Fruit fly (Drosophila melanogaster) whole organism, prepupa: ENCODE measurements around the gene CG44227.

Experiments used
- Blimp-1 ChIP-seq: fragments of 200-800 bp; sonication (Bioruptor generic); optimal IDR thresholded peaks from 3 replicates; lab custom pipeline; 2017; ENCODE audit warnings: missing biosample characterization, missing genetic modification characterization, mild to moderate bottlenecking, moderate library complexity, missing genetic modification reagents
- CG10631 ChIP-seq: fragments of 200-800 bp; sonication (Bioruptor generic); optimal IDR thresholded peaks from 2 replicates; lab custom pipeline; 2016; ENCODE audit warnings: missing biosample characterization, missing genetic modification characterization
- CG10669 ChIP-seq: fragments of 200-800 bp; sonication (Bioruptor generic); optimal IDR thresholded peaks from 3 replicates; lab custom pipeline; 2018; ENCODE audit warnings: missing biosample characterization, mild to moderate bottlenecking, missing genetic modification characterization, moderate library complexity
- CG11294 ChIP-seq: fragments of 200-800 bp; sonication (Bioruptor generic); IDR thresholded peaks from 2 replicates; pipeline ENCODE4 v1.3.6; 2022; ENCODE audit warnings: missing biosample characterization, missing genetic modification characterization
- CG11762 ChIP-seq: fragments of 200-800 bp; sonication (Bioruptor generic); optimal IDR thresholded peaks from 3 replicates; lab custom pipeline; 2016; ENCODE audit warnings: missing biosample characterization, missing genetic modification characterization; ENCODE audit not compliant: insufficient read depth
- CG11902 ChIP-seq: fragments of 200-800 bp; sonication (Bioruptor generic); optimal IDR thresholded peaks from 3 replicates; lab custom pipeline; 2016; ENCODE audit warnings: missing biosample characterization, missing genetic modification characterization
- CG15336 ChIP-seq: fragments of 200-800 bp; sonication (Bioruptor generic); IDR thresholded peaks from 2 replicates; pipeline ENCODE4 v1.3.6; 2022; ENCODE audit warnings: missing biosample characterization, missing genetic modification characterization
- CG1621 ChIP-seq: fragments of 200-800 bp; sonication (Bioruptor generic); optimal IDR thresholded peaks from 3 replicates; lab custom pipeline; 2018; ENCODE audit warnings: missing biosample characterization, mild to moderate bottlenecking, missing genetic modification characterization
- CG16779 ChIP-seq: fragments of 200-800 bp; sonication (Bioruptor generic); optimal IDR thresholded peaks from 3 replicates; lab custom pipeline; 2017; ENCODE audit warnings: missing biosample characterization, mild to moderate bottlenecking, missing genetic modification characterization
- CG3032 ChIP-seq: fragments of 200-800 bp; optimal IDR thresholded peaks from 2 replicates; lab custom pipeline; 2019; ENCODE audit warnings: missing biosample characterization, mild to moderate bottlenecking, missing genetic modification characterization, moderate library complexity
- CG31627 ChIP-seq: fragments of 200-800 bp; sonication (Bioruptor generic); optimal IDR thresholded peaks from 3 replicates; lab custom pipeline; 2016; ENCODE audit warnings: missing biosample characterization, missing genetic modification characterization
- CG3919 ChIP-seq: fragments of 200-800 bp; sonication (Bioruptor generic); optimal IDR thresholded peaks from 3 replicates; lab custom pipeline; 2016; ENCODE audit warnings: missing biosample characterization, missing genetic modification characterization
- CG4318 ChIP-seq: fragments of 200-800 bp; sonication (Bioruptor generic); optimal IDR thresholded peaks from 3 replicates; lab custom pipeline; 2017; ENCODE audit warnings: missing biosample characterization, mild to moderate bottlenecking, missing genetic modification characterization
- CG6163 ChIP-seq: fragments of 200-800 bp; sonication (Bioruptor generic); IDR thresholded peaks from 3 replicates; pipeline ENCODE4 v1.3.6; 2022; ENCODE audit warnings: missing biosample characterization, missing genetic modification characterization
- CG6276 ChIP-seq: fragments of 200-800 bp; sonication (Bioruptor generic); optimal IDR thresholded peaks from 2 replicates; lab custom pipeline; 2017; ENCODE audit warnings: missing biosample characterization, mild to moderate bottlenecking, missing genetic modification characterization
- CG6792 ChIP-seq: fragments of 200-800 bp; sonication (Bioruptor generic); optimal IDR thresholded peaks from 3 replicates; lab custom pipeline; 2016; ENCODE audit warnings: missing biosample characterization, missing genetic modification characterization
- CG6854 ChIP-seq: fragments of 200-800 bp; sonication (Bioruptor generic); optimal IDR thresholded peaks from 2 replicates; lab custom pipeline; 2017; ENCODE audit warnings: missing biosample characterization, mild to moderate bottlenecking, missing genetic modification characterization
- CG7368 ChIP-seq: fragments of 200-800 bp; sonication (Bioruptor generic); optimal IDR thresholded peaks from 3 replicates; lab custom pipeline; 2016; ENCODE audit warnings: missing biosample characterization, missing genetic modification characterization
- CG8119 ChIP-seq: fragments of 200-800 bp; sonication (Bioruptor generic); IDR thresholded peaks from 3 replicates; pipeline ENCODE4 v1.3.6; 2022; ENCODE audit warnings: missing biosample characterization, missing genetic modification characterization
- CG8319 ChIP-seq: fragments of 200-800 bp; sonication (Bioruptor generic); optimal IDR thresholded peaks from 3 replicates; lab custom pipeline; 2016; ENCODE audit warnings: missing biosample characterization, missing genetic modification characterization
- CG8632 ChIP-seq: fragments of 200-800 bp; sonication (Bioruptor generic); optimal IDR thresholded peaks from 3 replicates; lab custom pipeline; 2016; ENCODE audit warnings: missing biosample characterization, missing genetic modification characterization
- CG9139 ChIP-seq: fragments of 200-800 bp; sonication (Bioruptor generic); optimal IDR thresholded peaks from 3 replicates; lab custom pipeline; 2017; ENCODE audit warnings: missing biosample characterization, mild to moderate bottlenecking, missing genetic modification characterization
- Eip75B ChIP-seq: fragments of 200-800 bp; sonication (Bioruptor generic); optimal IDR thresholded peaks from 3 replicates; lab custom pipeline; 2016; ENCODE audit warnings: missing biosample characterization, missing genetic modification characterization
- Eip78C ChIP-seq: fragments of 200-800 bp; sonication (Bioruptor generic); peaks from one replicate; lab custom pipeline; 2016; ENCODE audit warnings: missing biosample characterization, missing genetic modification characterization
- Eip93F ChIP-seq: fragments of 200-800 bp; sonication (Bioruptor generic); optimal IDR thresholded peaks from 2 replicates; lab custom pipeline; 2016; ENCODE audit warnings: missing biosample characterization, mild to moderate bottlenecking, missing genetic modification characterization
- Ets21C ChIP-seq: fragments of 200-800 bp; sonication (Bioruptor generic); optimal IDR thresholded peaks from 3 replicates; lab custom pipeline; 2016; ENCODE audit warnings: missing biosample characterization, missing genetic modification characterization
- Ets96B ChIP-seq: fragments of 200-800 bp; optimal IDR thresholded peaks from 2 replicates; lab custom pipeline; 2019; ENCODE audit warnings: missing biosample characterization, mild to moderate bottlenecking, missing genetic modification characterization, moderate library complexity
- Gug ChIP-seq: fragments of 200-800 bp; sonication (Bioruptor generic); IDR thresholded peaks from 2 replicates; pipeline ENCODE4 v1.3.6; 2022; ENCODE audit warnings: missing biosample characterization, missing genetic modification characterization
- Hr38 ChIP-seq: sonication (Bioruptor generic); optimal IDR thresholded peaks from 2 replicates; lab custom pipeline; 2016; ENCODE audit warnings: missing biosample characterization, missing genetic modification characterization
- Lpt ChIP-seq: fragments of 200-800 bp; sonication (Bioruptor generic); optimal IDR thresholded peaks from 3 replicates; lab custom pipeline; 2016; ENCODE audit warnings: missing biosample characterization, missing genetic modification characterization
- Met ChIP-seq: fragments of 200-800 bp; sonication (Bioruptor generic); optimal IDR thresholded peaks from 3 replicates; lab custom pipeline; 2016; ENCODE audit warnings: missing biosample characterization, missing genetic modification characterization
- Sox102F ChIP-seq: fragments of 200-800 bp; sonication (Bioruptor generic); optimal IDR thresholded peaks from 2 replicates; lab custom pipeline; 2016; ENCODE audit warnings: missing biosample characterization, mild to moderate bottlenecking, missing genetic modification characterization
- Sox14 ChIP-seq: fragments of 200-800 bp; sonication (Bioruptor generic); optimal IDR thresholded peaks from 3 replicates; lab custom pipeline; 2016; ENCODE audit warnings: missing biosample characterization, missing genetic modification characterization
- Sox15 ChIP-seq: fragments of 200-800 bp; sonication (Bioruptor generic); optimal IDR thresholded peaks from 3 replicates; lab custom pipeline; 2016; ENCODE audit warnings: missing biosample characterization, missing genetic modification characterization
- achi ChIP-seq: fragments of 200-800 bp; sonication (Bioruptor generic); optimal IDR thresholded peaks from 3 replicates; lab custom pipeline; 2016; ENCODE audit warnings: missing biosample characterization, missing genetic modification characterization
- acj6 ChIP-seq: fragments of 200-800 bp; sonication (Bioruptor generic); optimal IDR thresholded peaks from 3 replicates; lab custom pipeline; 2016; ENCODE audit warnings: missing biosample characterization, missing genetic modification characterization
- cyc ChIP-seq: fragments of 200-800 bp; sonication (Bioruptor generic); optimal IDR thresholded peaks from 3 replicates; lab custom pipeline; 2016; ENCODE audit warnings: missing biosample characterization, missing genetic modification characterization
- dac ChIP-seq: fragments of 200-800 bp; sonication (Bioruptor generic); optimal IDR thresholded peaks from 2 replicates; lab custom pipeline; 2017; ENCODE audit warnings: missing biosample characterization, mild to moderate bottlenecking, missing genetic modification characterization
- eg ChIP-seq: fragments of 200-800 bp; sonication (Bioruptor generic); IDR thresholded peaks from 3 replicates; pipeline ENCODE4 v1.3.6; 2022; ENCODE audit warnings: missing biosample characterization, missing genetic modification characterization
- esn ChIP-seq: fragments of 200-800 bp; sonication (Bioruptor generic); optimal IDR thresholded peaks from 2 replicates; lab custom pipeline; 2016; ENCODE audit warnings: missing biosample characterization, mild to moderate bottlenecking, missing genetic modification characterization, moderate library complexity
- fd59A ChIP-seq: fragments of 200-800 bp; sonication (Bioruptor generic); optimal IDR thresholded peaks from 2 replicates; lab custom pipeline; 2017; ENCODE audit warnings: missing biosample characterization, mild to moderate bottlenecking, missing genetic modification characterization, missing genetic modification reagents
- fd85E ChIP-seq: fragments of 200-800 bp; sonication (Bioruptor generic); optimal IDR thresholded peaks from 3 replicates; lab custom pipeline; 2016; ENCODE audit warnings: missing biosample characterization, missing genetic modification characterization
- fkh ChIP-seq: fragments of 200-800 bp; sonication (Bioruptor generic); optimal IDR thresholded peaks from 3 replicates; lab custom pipeline; 2017; ENCODE audit warnings: missing biosample characterization, mild to moderate bottlenecking, missing genetic modification characterization, moderate library complexity
- lz ChIP-seq: fragments of 200-800 bp; sonication (Bioruptor generic); optimal IDR thresholded peaks from 3 replicates; lab custom pipeline; 2016; ENCODE audit warnings: missing biosample characterization, missing genetic modification characterization
- net ChIP-seq: fragments of 200-800 bp; sonication (Bioruptor generic); optimal IDR thresholded peaks from 3 replicates; lab custom pipeline; 2016; ENCODE audit warnings: missing biosample characterization, missing genetic modification characterization
- pdm3 ChIP-seq: fragments of 200-800 bp; sonication (Bioruptor generic); optimal IDR thresholded peaks from 3 replicates; lab custom pipeline; 2016; ENCODE audit warnings: missing biosample characterization, missing genetic modification characterization
- salr ChIP-seq, 2 experiments: fragments of 200-800 bp; sonication (Bioruptor generic); optimal IDR thresholded peaks; 3 replicates each; lab custom pipeline; 2016 to 2018; ENCODE audit warnings: missing biosample characterization in 2 of 2, missing genetic modification characterization in 2 of 2, mild to moderate bottlenecking in 1 of 2
- spab ChIP-seq: fragments of 200-800 bp; sonication (Bioruptor generic); optimal IDR thresholded peaks from 2 replicates; lab custom pipeline; 2017; ENCODE audit warnings: missing biosample characterization, mild to moderate bottlenecking, missing genetic modification characterization, missing genetic modification reagents
- ss ChIP-seq, 2 experiments: fragments of 200-800 bp; sonication (Bioruptor generic); optimal IDR thresholded peaks; 2 replicates in 1 of 2; 3 replicates in 1 of 2; lab custom pipeline; 2017 to 2018; ENCODE audit warnings: mild to moderate bottlenecking in 2 of 2, missing biosample characterization in 2 of 2, missing genetic modification characterization in 2 of 2, moderate library complexity in 1 of 2
- svp ChIP-seq: fragments of 200-800 bp; sonication (Bioruptor generic); peaks from one replicate; lab custom pipeline; 2016; ENCODE audit warnings: missing biosample characterization, missing genetic modification characterization
- topi ChIP-seq: fragments of 200-800 bp; sonication (Bioruptor generic); optimal IDR thresholded peaks from 3 replicates; lab custom pipeline; 2016; ENCODE audit warnings: missing biosample characterization, missing genetic modification characterization
- vri ChIP-seq: fragments of 200-800 bp; sonication (Bioruptor generic); optimal IDR thresholded peaks from 3 replicates; lab custom pipeline; 2016; ENCODE audit warnings: missing biosample characterization, mild to moderate bottlenecking, missing genetic modification characterization

The CG44227 gene

DNA sequence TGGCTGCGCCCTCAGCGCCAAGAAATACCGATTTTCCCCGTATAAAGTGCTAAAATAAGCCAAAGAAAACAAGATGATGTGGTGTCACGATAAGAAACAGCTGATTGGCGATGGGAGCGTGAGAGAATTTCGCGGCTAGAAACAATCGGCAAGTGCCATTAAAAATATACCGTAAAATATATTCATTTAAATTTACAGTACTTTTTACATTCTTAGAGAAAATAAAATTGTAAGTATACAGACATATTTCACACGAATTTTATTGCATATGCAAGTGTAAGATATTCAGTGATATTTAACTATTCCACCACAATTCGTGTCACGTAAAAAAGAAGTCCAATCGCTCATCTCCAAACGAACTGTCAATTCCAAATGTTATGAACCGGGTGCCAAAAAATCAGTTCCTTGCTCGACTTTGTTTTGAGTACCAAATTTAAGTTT, 8.4 kb downstream of the CG44227 start, which contains the start of the genes Unc50, CG11755 and CG8043:
TSS of gene Unc50 (minus strand) at position 54 of the 441 bp plus-strand sequence.
TSS of gene CG11755 (plus strand) at position 356 of the 441 bp plus-strand sequence.
TSS of gene CG8043 (plus strand) at position 356 of the 441 bp plus-strand sequence.
- TF ChIP-seq CG3919 (GFP tag; lab: Kevin White, UChicago) (peak; percentile 74), Met (GFP tag; lab: Kevin White, UChicago) (no peak), ss (GFP tag; optimal IDR thresholded peaks at IDR 0.05; lab: Kevin White, UChicago) (no peak), CG8319 (GFP tag; lab: Kevin White, UChicago) (peak; percentile 41), CG7368 (GFP tag; lab: Kevin White, UChicago) (peak; percentile 34), Gug (GFP tag; lab: Robert Waterston, UW) (peak; percentile 60; the same call in 1 of the 2 replicates), CG6854 (GFP tag; lab: Kevin White, UChicago) (no peak), CG8632 (GFP tag; lab: Kevin White, UChicago) (peak; percentile 44), CG11762 (GFP tag; lab: Kevin White, UChicago) (peak; percentile 63), topi (GFP tag; lab: Kevin White, UChicago) (peak; percentile 82), Hr38 (GFP tag; lab: Kevin White, UChicago) (no peak), eg (GFP tag; lab: Robert Waterston, UW) (peak; percentile 52; the same call in 2 of the 3 replicates), CG3032 (peak; percentile 79), CG6792 (GFP tag; lab: Kevin White, UChicago) (peak; percentile 57), Sox15 (GFP tag; lab: Kevin White, UChicago) (peak; percentile 62), cyc (peak; percentile 81), Eip75B (GFP tag; lab: Kevin White, UChicago) (peak; percentile 74), esn (GFP tag; lab: Kevin White, UChicago) (peak; percentile 86), CG6276 (no peak), pdm3 (GFP tag; lab: Kevin White, UChicago) (peak; percentile 77), vri (GFP tag; lab: Kevin White, UChicago) (no peak), fd59A (peak; percentile 33), CG11902 (peak; percentile 54), spab (GFP tag; lab: Kevin White, UChicago) (no peak), Ets21C (peak; percentile 76), dac (GFP tag; lab: Kevin White, UChicago) (peak; percentile 40), achi (GFP tag; lab: Kevin White, UChicago) (peak; percentile 98), acj6 (GFP tag; lab: Kevin White, UChicago) (peak; percentile 81), CG10631 (GFP tag; lab: Kevin White, UChicago) (peak; percentile 77), CG15336 (GFP tag; lab: Robert Waterston, UW) (no peak; the same call in 1 of the 2 replicates), Blimp-1 (GFP tag; lab: Kevin White, UChicago) (peak; percentile 27), salr (GFP tag; optimal IDR thresholded peaks at IDR 0.05; lab: Kevin White, UChicago) (peak in 1 of 2 experiments; percentile 24), CG4318 (no peak), CG10669 (peak; percentile 51), Lpt (GFP tag; lab: Kevin White, UChicago) (peak; percentile 14), Ets96B (tag; lab: Kevin White, UChicago) (peak; percentile 74), fkh (GFP tag; lab: Kevin White, UChicago) (no peak), CG11294 (GFP tag; lab: Robert Waterston, UW) (no peak; the same call in 1 of the 2 replicates), CG9139 (GFP tag; lab: Kevin White, UChicago) (peak; percentile 25), Sox14 (peak; percentile 83), Eip78C (GFP tag; lab: Kevin White, UChicago) (no peak), Eip93F (GFP tag; lab: Kevin White, UChicago) (peak; percentile 56), CG8119 (peak; percentile 51; the same call in 1 of the 3 replicates), net (GFP tag; lab: Kevin White, UChicago) (no peak), CG31627 (GFP tag; lab: Kevin White, UChicago) (peak; percentile 80), fd85E (GFP tag; lab: Kevin White, UChicago) (peak; percentile 24), CG1621 (tag; lab: Kevin White, UChicago) (no peak), CG16779 (no peak), Sox102F (GFP tag; lab: Kevin White, UChicago) (peak; percentile 80), lz (GFP tag; lab: Kevin White, UChicago) (peak; percentile 83), CG6163 (peak; percentile 67), svp (GFP tag; lab: Kevin White, UChicago) (peak; percentile 94)
